Worm (Caenorhabditis elegans) whole organism, L1 larva: ENCODE results near the gene npp-15.

Experiments used
- aly-2 ChIP-seq: fragments of 150-350 bp; optimal IDR thresholded peaks from 2 replicates; lab custom pipeline; 2014; ENCODE audit warnings: missing biosample characterization, missing genetic modification characterization
- fkh-10 ChIP-seq: sonication (generic microtip); optimal IDR thresholded peaks from 2 replicates; lab custom pipeline; 2017; ENCODE audit warnings: missing biosample characterization, missing genetic modification reagents, missing genetic modification characterization
- isw-1 ChIP-seq: fragments of 200-800 bp; sonication (Bioruptor generic); IDR thresholded peaks from 2 replicates; pipeline ENCODE4 v1.3.6; 2022; ENCODE audit warnings: missing genetic modification characterization, missing compliant biosample characterization
- nhr-76 ChIP-seq: sonication (generic microtip); optimal IDR thresholded peaks from 2 replicates; lab custom pipeline; 2017; ENCODE audit warnings: missing biosample characterization, missing genetic modification characterization
- sox-4 ChIP-seq: sonication (generic microtip); optimal IDR thresholded peaks from 2 replicates; lab custom pipeline; 2016; ENCODE audit warnings: missing genetic modification characterization, missing compliant biosample characterization
- unc-130 ChIP-seq: fragments of 150-350 bp; optimal IDR thresholded peaks from 2 replicates; lab custom pipeline; 2017; ENCODE audit warnings: missing biosample characterization, missing genetic modification characterization, inconsistent platforms
- unc-30 ChIP-seq: sonication (generic microtip); optimal IDR thresholded peaks from 2 replicates; lab custom pipeline; 2017; ENCODE audit warnings: missing biosample characterization, missing genetic modification characterization

DNA sequence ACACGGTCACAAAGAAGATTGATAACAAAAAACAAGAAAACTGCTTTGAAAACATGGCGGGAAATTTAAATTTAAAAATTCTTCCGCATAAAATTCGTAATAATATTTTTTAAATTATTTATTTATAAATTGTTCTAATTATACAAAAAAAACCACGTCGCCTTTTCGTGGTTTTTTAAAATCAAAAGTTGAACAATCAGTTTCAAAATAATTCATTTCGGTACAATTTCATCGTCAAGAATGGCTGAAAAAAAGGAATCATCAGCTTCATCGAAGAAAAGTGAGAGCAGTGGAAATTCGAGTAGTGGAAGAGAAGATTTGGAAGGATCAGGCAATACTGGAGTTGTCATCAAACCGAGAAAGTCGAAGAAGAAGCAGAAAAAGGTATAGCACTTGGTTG lies 40.3 kb downstream of the npp-15 start, which contains the start of the genes F54H12.8 and F54H12.7:
- no peak for TF ChIP-seq fkh-10
- no peak for TF ChIP-seq isw-1 (GFP tag; lab: Robert Waterston, UW)
- TF ChIP-seq unc-130 (tag; lab: Kevin White, UChicago): no peak
- TF ChIP-seq nhr-76: no peak
- TF ChIP-seq unc-30 (tag; lab: Kevin White, UChicago): no peak
- no peak for TF ChIP-seq aly-2
- TF ChIP-seq sox-4: no peak
